Fruit fly (Drosophila melanogaster) S2 (cell line): ENCODE measurements around the gene CG6420.

ENCODE experiments used
- CG8478 ChIP-seq: fragments of >200 bp; optimal IDR thresholded peaks from 2 replicates; lab custom pipeline; 2018
- CTCF ChIP-seq, 2 experiments: fragments of >200 bp; optimal IDR thresholded peaks; 2 replicates each; lab custom pipeline; 2018

dm6 chr3R:26728427-26728826 is 3.4 kb upstream of the CG6420 start, which contains the start of gene CG14245:
- TF ChIP-seq CG8478 (lab: Kevin White, UChicago) (no peak), CTCF (optimal IDR thresholded peaks at IDR 0.05; lab: Kevin White, UChicago) (no peak)
